Fruit fly (Drosophila melanogaster) S2 (cell line): ENCODE results near the gene Send2.

ENCODE experiments used
- CG8478 ChIP-seq: fragments of >200 bp; optimal IDR thresholded peaks from 2 replicates; lab custom pipeline; 2018
- CTCF ChIP-seq, 2 experiments: fragments of >200 bp; optimal IDR thresholded peaks; 2 replicates each; lab custom pipeline; 2018

- TF ChIP-seq CG8478 (lab: Kevin White, UChicago) (no peak), CTCF (optimal IDR thresholded peaks at IDR 0.05; lab: Kevin White, UChicago) (no peak)
Measured at dm6 chr2L:14366590-14367273, 20.2 kb upstream of the Send2 start.
